Fruit fly (Drosophila melanogaster) whole organism, embryonic: ENCODE results near the gene CG15741.

ENCODE experiments used
- Antp ChIP-seq: fragments of 200-800 bp; sonication (Bioruptor generic); optimal IDR thresholded peaks from 3 replicates; lab custom pipeline; 2016; ENCODE audit warnings: missing biosample characterization, missing genetic modification characterization
- Atf6 ChIP-seq: fragments of 200-800 bp; sonication (Bioruptor generic); IDR thresholded peaks from 2 replicates; pipeline ENCODE4 v1.3.6; 2022; ENCODE audit warnings: missing biosample characterization, missing genetic modification characterization
- C15 ChIP-seq: fragments of 200-800 bp; sonication (Bioruptor generic); IDR thresholded peaks from 3 replicates; pipeline ENCODE4 v1.3.6; 2022; ENCODE audit warnings: missing biosample characterization, missing genetic modification characterization
- CG10274 ChIP-seq: fragments of 200-800 bp; sonication (Bioruptor generic); optimal IDR thresholded peaks from 3 replicates; lab custom pipeline; 2017; ENCODE audit warnings: missing biosample characterization, mild to moderate bottlenecking, missing genetic modification characterization
- CG10565 ChIP-seq: fragments of 200-800 bp; sonication (Bioruptor generic); optimal IDR thresholded peaks from 3 replicates; lab custom pipeline; 2016; ENCODE audit warnings: missing biosample characterization, mild to moderate bottlenecking, missing genetic modification characterization
- CG11560 ChIP-seq: fragments of 200-800 bp; sonication (Bioruptor generic); IDR thresholded peaks from 3 replicates; pipeline ENCODE4 v1.3.6; 2022; ENCODE audit warnings: missing biosample characterization, missing genetic modification characterization
- CG13296 ChIP-seq: fragments of 200-800 bp; sonication (Bioruptor generic); optimal IDR thresholded peaks from 3 replicates; lab custom pipeline; 2018; ENCODE audit warnings: missing biosample characterization, mild to moderate bottlenecking, missing genetic modification characterization
- CG13775 ChIP-seq: fragments of 200-800 bp; sonication (Bioruptor generic); optimal IDR thresholded peaks from 3 replicates; lab custom pipeline; 2017; ENCODE audit warnings: missing biosample characterization, mild to moderate bottlenecking, missing genetic modification characterization
- CG17385 ChIP-seq: fragments of 200-800 bp; sonication (Bioruptor generic); optimal IDR thresholded peaks from 3 replicates; lab custom pipeline; 2018; ENCODE audit warnings: missing biosample characterization, mild to moderate bottlenecking, missing genetic modification characterization
- CG18262 ChIP-seq: fragments of 200-800 bp; optimal IDR thresholded peaks from 3 replicates; lab custom pipeline; 2019; ENCODE audit warnings: missing biosample characterization, mild to moderate bottlenecking, missing genetic modification characterization, moderate library complexity
- CG2199 ChIP-seq: fragments of 200-800 bp; sonication (Bioruptor generic); IDR thresholded peaks from 3 replicates; pipeline ENCODE4 v1.3.6; 2022; ENCODE audit warnings: missing biosample characterization, missing genetic modification characterization
- CG30020 ChIP-seq: fragments of 200-800 bp; optimal IDR thresholded peaks from 2 replicates; lab custom pipeline; 2019; ENCODE audit warnings: missing biosample characterization, mild to moderate bottlenecking, missing genetic modification characterization, moderate library complexity
- CG3163 ChIP-seq: fragments of 200-800 bp; sonication (Bioruptor generic); optimal IDR thresholded peaks from 3 replicates; lab custom pipeline; 2016; ENCODE audit warnings: missing biosample characterization, missing genetic modification characterization
- CG4282 ChIP-seq: fragments of 200-800 bp; sonication (Bioruptor generic); optimal IDR thresholded peaks from 2 replicates; lab custom pipeline; 2016; ENCODE audit warnings: missing biosample characterization, missing genetic modification characterization
- CG4424 ChIP-seq: fragments of 200-800 bp; sonication (Bioruptor generic); optimal IDR thresholded peaks from 3 replicates; lab custom pipeline; 2016; ENCODE audit warnings: missing biosample characterization, missing genetic modification characterization
- CG7556 ChIP-seq: fragments of 200-800 bp; sonication (Bioruptor generic); optimal IDR thresholded peaks from 2 replicates; lab custom pipeline; 2017; ENCODE audit warnings: missing biosample characterization, mild to moderate bottlenecking, missing genetic modification characterization
- CG8765 ChIP-seq: fragments of 200-800 bp; sonication (Bioruptor generic); IDR thresholded peaks from 2 replicates; pipeline ENCODE4 v1.3.6; 2022; ENCODE audit warnings: missing biosample characterization, missing genetic modification characterization
- CG9215 ChIP-seq: fragments of 200-800 bp; sonication (Bioruptor generic); IDR thresholded peaks from 2 replicates; pipeline ENCODE4 v1.3.6; 2022; ENCODE audit warnings: missing biosample characterization, missing genetic modification characterization
- D19B ChIP-seq: fragments of 200-800 bp; sonication (Bioruptor generic); optimal IDR thresholded peaks from 2 replicates; lab custom pipeline; 2017; ENCODE audit warnings: missing biosample characterization, mild to moderate bottlenecking, missing genetic modification characterization
- Dek ChIP-seq: fragments of 200-800 bp; sonication (Bioruptor generic); optimal IDR thresholded peaks from 3 replicates; lab custom pipeline; 2019; ENCODE audit warnings: missing biosample characterization, mild to moderate bottlenecking, missing genetic modification characterization, moderate library complexity
- Hand ChIP-seq: fragments of 200-800 bp; sonication (Bioruptor generic); optimal IDR thresholded peaks from 2 replicates; lab custom pipeline; 2017; ENCODE audit warnings: mild to moderate bottlenecking, missing biosample characterization, missing genetic modification reagents, missing genetic modification characterization
- Hmx ChIP-seq: fragments of 200-800 bp; sonication (Bioruptor generic); optimal IDR thresholded peaks from 2 replicates; lab custom pipeline; 2016; ENCODE audit warnings: missing biosample characterization, missing genetic modification characterization
- Hr51 ChIP-seq, 2 experiments: fragments of 200-800 bp; sonication (Bioruptor generic); optimal IDR thresholded peaks; 2 replicates in 1 of 2; 3 replicates in 1 of 2; lab custom pipeline; 2016 to 2018; ENCODE audit warnings: missing biosample characterization in 2 of 2, missing genetic modification characterization in 2 of 2, mild to moderate bottlenecking in 1 of 2, moderate library complexity in 1 of 2
- MBD-R2 ChIP-seq: fragments of 200-800 bp; sonication (Bioruptor generic); IDR thresholded peaks from 2 replicates; pipeline ENCODE4 v1.3.6; 2022; ENCODE audit warnings: missing biosample characterization, missing genetic modification characterization
- Mrtf ChIP-seq: fragments of 200-800 bp; sonication (Bioruptor generic); IDR thresholded peaks from 3 replicates; pipeline ENCODE4 v1.3.6; 2022; ENCODE audit warnings: missing biosample characterization, missing genetic modification characterization
- PHDP ChIP-seq: fragments of 200-800 bp; sonication (Bioruptor generic); optimal IDR thresholded peaks from 3 replicates; lab custom pipeline; 2018; ENCODE audit warnings: missing biosample characterization, mild to moderate bottlenecking, missing genetic modification characterization, moderate library complexity
- Ravus ChIP-seq: fragments of 200-800 bp; sonication (Bioruptor generic); IDR thresholded peaks from 2 replicates; pipeline ENCODE4 v1.3.6; 2022; ENCODE audit warnings: missing biosample characterization, missing genetic modification characterization
- Sry-β ChIP-seq: fragments of 200-800 bp; sonication (Bioruptor generic); optimal IDR thresholded peaks from 2 replicates; lab custom pipeline; 2018; ENCODE audit warnings: missing biosample characterization, mild to moderate bottlenecking, missing genetic modification characterization, moderate library complexity
- Vsx1 ChIP-seq: fragments of 200-800 bp; sonication (Bioruptor generic); optimal IDR thresholded peaks from 2 replicates; lab custom pipeline; 2017; ENCODE audit warnings: missing biosample characterization, mild to moderate bottlenecking, missing genetic modification characterization, missing genetic modification reagents
- Xrp1 ChIP-seq: fragments of 200-800 bp; sonication (Bioruptor generic); IDR thresholded peaks from 2 replicates; pipeline ENCODE4 v1.3.6; 2022; ENCODE audit warnings: missing biosample characterization, missing genetic modification characterization
- bab2 ChIP-seq: fragments of 200-800 bp; sonication (Bioruptor generic); optimal IDR thresholded peaks from 2 replicates; lab custom pipeline; 2016; ENCODE audit warnings: missing biosample characterization, missing genetic modification characterization
- bbx ChIP-seq: fragments of 200-800 bp; sonication (Bioruptor generic); IDR thresholded peaks from 2 replicates; pipeline ENCODE4 v1.3.6; 2022; ENCODE audit warnings: missing biosample characterization, missing genetic modification characterization; ENCODE audit not compliant: partially characterized antibody
- chm ChIP-seq: fragments of 200-800 bp; sonication (Bioruptor generic); IDR thresholded peaks from 2 replicates; pipeline ENCODE4 v1.3.6; 2022; ENCODE audit warnings: missing biosample characterization, missing genetic modification characterization
- dati ChIP-seq: fragments of 200-800 bp; sonication (Bioruptor generic); IDR thresholded peaks from 2 replicates; pipeline ENCODE4 v1.3.6; 2022; ENCODE audit warnings: missing biosample characterization, missing genetic modification characterization
- dpn ChIP-seq, 2 experiments: fragments of 200-800 bp; sonication (Bioruptor generic); optimal IDR thresholded peaks; 3 replicates each; lab custom pipeline; 2016; ENCODE audit warnings: missing biosample characterization in 2 of 2, missing genetic modification characterization in 2 of 2
- ind ChIP-seq: fragments of 200-800 bp; sonication (Bioruptor generic); optimal IDR thresholded peaks from 3 replicates; lab custom pipeline; 2016; ENCODE audit warnings: missing biosample characterization, missing genetic modification characterization
- jing ChIP-seq: fragments of 200-800 bp; sonication (Bioruptor generic); optimal IDR thresholded peaks from 2 replicates; lab custom pipeline; 2018; ENCODE audit warnings: missing biosample characterization, mild to moderate bottlenecking, missing genetic modification characterization
- jumu ChIP-seq: fragments of 200-800 bp; sonication (Bioruptor generic); optimal IDR thresholded peaks from 3 replicates; lab custom pipeline; 2016; ENCODE audit warnings: missing biosample characterization, missing genetic modification characterization
- ken ChIP-seq: fragments of 200-800 bp; sonication (Bioruptor generic); IDR thresholded peaks from 3 replicates; pipeline ENCODE4 v1.3.6; 2022; ENCODE audit warnings: missing biosample characterization, missing genetic modification characterization
- lilli ChIP-seq: fragments of 200-800 bp; sonication (Bioruptor generic); optimal IDR thresholded peaks from 3 replicates; lab custom pipeline; 2016; ENCODE audit warnings: missing biosample characterization, missing genetic modification characterization
- lmd ChIP-seq: fragments of 200-800 bp; sonication (Bioruptor generic); IDR thresholded peaks from 2 replicates; pipeline ENCODE4 v1.3.6; 2022; ENCODE audit warnings: missing biosample characterization, missing genetic modification characterization
- luna ChIP-seq: fragments of 200-800 bp; sonication (Bioruptor generic); optimal IDR thresholded peaks from 2 replicates; lab custom pipeline; 2016; ENCODE audit warnings: missing biosample characterization, missing genetic modification characterization
- peb ChIP-seq: fragments of 200-800 bp; sonication (Bioruptor generic); IDR thresholded peaks from 2 replicates; pipeline ENCODE4 v1.3.6; 2022; ENCODE audit warnings: missing biosample characterization, missing genetic modification characterization
- prd ChIP-seq, 3 experiments: fragments of >200 bp in 2 of 3; fragments of 200-800 bp in 1 of 3; sonication (Bioruptor generic) in 1 of 3; optimal IDR thresholded peaks in 2 of 3; IDR thresholded peaks in 1 of 3; 2 replicates in 2 of 3; 3 replicates in 1 of 3; pipeline versions ENCODE4 v1.3.6 to Lab custom; 2017 to 2022; ENCODE audit warnings: missing biosample characterization in 1 of 3, missing genetic modification characterization in 1 of 3
- scrt ChIP-seq: fragments of 200-800 bp; sonication (Bioruptor generic); optimal IDR thresholded peaks from 2 replicates; lab custom pipeline; 2018; ENCODE audit warnings: missing biosample characterization, mild to moderate bottlenecking, missing genetic modification characterization, moderate library complexity
- sens ChIP-seq: fragments of 200-800 bp; sonication (Bioruptor generic); peaks from one replicate; lab custom pipeline; 2016; ENCODE audit warnings: missing biosample characterization, missing genetic modification characterization
- sqz ChIP-seq: fragments of 200-800 bp; sonication (Bioruptor generic); optimal IDR thresholded peaks from 3 replicates; lab custom pipeline; 2018; ENCODE audit warnings: missing biosample characterization, mild to moderate bottlenecking, missing genetic modification characterization
- tna ChIP-seq: fragments of 200-800 bp; sonication (Bioruptor generic); IDR thresholded peaks from 2 replicates; pipeline ENCODE4 v1.3.6; 2022; ENCODE audit warnings: missing biosample characterization, missing genetic modification characterization; ENCODE audit not compliant: partially characterized antibody
- wor ChIP-seq: fragments of 200-800 bp; sonication (Bioruptor generic); IDR thresholded peaks from 2 replicates; pipeline ENCODE4 v1.3.6; 2022; ENCODE audit warnings: missing biosample characterization, missing genetic modification characterization
- zfh1 ChIP-seq: fragments of 200-800 bp; sonication (Bioruptor generic); IDR thresholded peaks from 3 replicates; pipeline ENCODE4 v1.3.6; 2022; ENCODE audit warnings: missing biosample characterization, missing genetic modification characterization

CG15741 gene

DNA sequence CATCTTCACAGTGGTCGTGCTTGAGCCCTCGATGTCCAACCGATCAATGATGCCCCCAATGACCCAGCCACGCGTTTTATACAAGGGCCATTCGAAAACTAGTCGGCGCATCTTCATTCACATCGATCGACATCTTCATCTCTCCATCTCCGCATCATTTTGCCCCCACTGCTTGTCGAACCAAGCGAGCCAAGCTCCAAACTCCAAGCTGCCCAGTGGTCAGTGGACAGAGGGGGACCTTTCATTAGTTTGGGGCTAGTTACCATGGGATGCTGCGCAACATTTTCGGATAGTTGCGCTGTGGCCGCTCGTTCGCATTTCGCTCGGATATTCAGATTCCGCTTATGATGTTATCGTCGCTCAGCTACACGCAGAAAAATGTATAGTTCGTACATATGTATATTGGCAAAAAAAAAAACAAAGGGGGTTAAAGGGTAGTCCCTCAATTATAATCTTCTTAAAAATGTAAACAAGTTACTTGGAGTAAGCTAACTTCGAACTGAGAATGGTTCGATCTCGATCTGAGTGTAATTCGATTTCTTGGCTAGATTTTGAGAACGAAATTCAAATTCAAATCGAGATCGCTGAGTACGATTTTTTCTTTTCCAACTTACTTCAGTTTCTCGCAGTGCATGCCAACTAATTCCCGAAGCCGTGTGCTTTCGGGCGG lies 8.4 kb upstream of the CG15741 start, which contains the start of gene CG15740 (continued):
- no peak for TF ChIP-seq Hand (GFP tag; lab: Kevin White, UChicago)
- peak; percentile 25 for TF ChIP-seq jumu (GFP tag; lab: Kevin White, UChicago)
- TF ChIP-seq Ravus (GFP tag; lab: Robert Waterston, UW) = no peak; the same call in 1 of the 2 replicates
- no peak for TF ChIP-seq Dek (tag; lab: Kevin White, UChicago)
- TF ChIP-seq Vsx1 (GFP tag; lab: Kevin White, UChicago) = no peak
- no peak for TF ChIP-seq luna (GFP tag; lab: Kevin White, UChicago)
- peak; percentile 8 for TF ChIP-seq CG17385 (GFP tag; lab: Kevin White, UChicago)
- peak; percentile 28 for TF ChIP-seq PHDP
- TF ChIP-seq Xrp1 (GFP tag; lab: Robert Waterston, UW) = peak; percentile 39; the same call in 1 of the 2 replicates
- peak; percentile 25 for TF ChIP-seq jing (GFP tag; lab: Kevin White, UChicago)
- peak; percentile 28 to 64 for TF ChIP-seq dpn (GFP tag; optimal IDR thresholded peaks at IDR 0.05; lab: Kevin White, UChicago)
- no peak for TF ChIP-seq prd (optimal IDR thresholded peaks at IDR 0.05; lab: Kevin White, UChicago)
- TF ChIP-seq prd (GFP tag; IDR thresholded peaks at IDR 0.05; lab: Robert Waterston, UW) = peak; percentile 69; the same call in 2 of the 3 replicates
- TF ChIP-seq CG9215 (GFP tag; lab: Robert Waterston, UW) = no peak
- peak; percentile 42 for TF ChIP-seq CG4424
- TF ChIP-seq Antp = peak; percentile 40
- TF ChIP-seq lmd = peak; percentile 72
- no peak for TF ChIP-seq chm (GFP tag; lab: Robert Waterston, UW)
- TF ChIP-seq Hmx (GFP tag; lab: Kevin White, UChicago) = no peak
- TF ChIP-seq Hr51 (GFP tag; optimal IDR thresholded peaks at IDR 0.05; lab: Kevin White, UChicago) = peak in 1 of 2 experiments; percentile 71
- TF ChIP-seq peb (GFP tag; lab: Robert Waterston, UW) = no peak
- no peak for TF ChIP-seq bbx
- peak; percentile 73; the same call in 1 of the 2 replicates for TF ChIP-seq Atf6 (GFP tag; lab: Robert Waterston, UW)
- peak; percentile 9 for TF ChIP-seq lilli (GFP tag; lab: Kevin White, UChicago)
- no peak for TF ChIP-seq tna (GFP tag; lab: Robert Waterston, UW)
- no peak for TF ChIP-seq CG3163 (GFP tag; lab: Kevin White, UChicago)
- no peak for TF ChIP-seq Mrtf
- TF ChIP-seq Sry-β (GFP tag; lab: Kevin White, UChicago) = no peak
- no peak for TF ChIP-seq CG8765 (GFP tag; lab: Robert Waterston, UW)
- TF ChIP-seq ind (GFP tag; lab: Kevin White, UChicago) = peak; percentile 23
- no peak for TF ChIP-seq scrt (GFP tag; lab: Kevin White, UChicago)
- no peak for TF ChIP-seq CG30020 (tag; lab: Kevin White, UChicago)
- TF ChIP-seq CG10274 (GFP tag; lab: Kevin White, UChicago) = no peak
- peak; percentile 30 for TF ChIP-seq bab2 (GFP tag; lab: Kevin White, UChicago)
- no peak for TF ChIP-seq CG10565 (GFP tag; lab: Kevin White, UChicago)
- no peak for TF ChIP-seq D19B (GFP tag; lab: Kevin White, UChicago)
- TF ChIP-seq ken (GFP tag; lab: Robert Waterston, UW) = no peak; the same call in 2 of the 3 replicates
- TF ChIP-seq CG13775 (GFP tag; lab: Kevin White, UChicago) = no peak
- no peak for TF ChIP-seq CG2199 (GFP tag; lab: Robert Waterston, UW)
- no peak for TF ChIP-seq CG11560 (tag; lab: Robert Waterston, UW)
- peak; percentile 47 for TF ChIP-seq CG7556 (GFP tag; lab: Kevin White, UChicago)
- no peak; the same call in 1 of the 2 replicates for TF ChIP-seq dati (GFP tag; lab: Robert Waterston, UW)
- peak; percentile 45; the same call in 1 of the 2 replicates for TF ChIP-seq wor
- peak; percentile 76 for TF ChIP-seq sens (GFP tag; lab: Kevin White, UChicago)
- TF ChIP-seq sqz (GFP tag; lab: Kevin White, UChicago) = no peak
- TF ChIP-seq zfh1 (GFP tag; lab: Robert Waterston, UW) = peak; percentile 43; the same call in 1 of the 3 replicates
- no peak for TF ChIP-seq CG18262 (tag; lab: Kevin White, UChicago)
- no peak for TF ChIP-seq CG4282 (GFP tag; lab: Kevin White, UChicago)
- TF ChIP-seq CG13296 (GFP tag; lab: Kevin White, UChicago) = peak; percentile 17
- no peak for TF ChIP-seq C15
- peak; percentile 15; the same call in 1 of the 2 replicates for TF ChIP-seq MBD-R2 (GFP tag; lab: Robert Waterston, UW)
